Comparison of ENCODE assay signal across 3 fruit fly cellular contexts in the genomic region with DNA sequence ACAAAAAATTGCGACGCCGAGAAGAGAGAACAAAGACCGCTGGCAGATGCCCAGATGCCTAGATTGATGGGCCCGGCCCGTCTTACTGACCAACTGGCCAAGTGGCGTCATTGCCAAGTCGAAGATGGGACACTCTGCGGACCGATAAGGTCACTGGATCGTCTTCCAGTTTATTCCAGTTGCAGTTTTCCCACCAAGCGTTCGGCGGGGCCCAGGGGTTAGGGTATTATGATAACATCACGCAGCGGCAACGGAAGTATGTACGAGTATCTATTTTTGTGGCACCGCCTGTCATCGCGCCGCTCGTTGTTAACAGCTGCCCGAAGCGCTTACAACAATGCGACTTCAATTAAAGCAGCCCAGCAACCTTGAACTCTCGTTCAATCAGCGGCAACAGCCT.
TF ChIP-seq lines count a peak whose summit lies in the region.

No protein-coding gene starts in this region.

- TF ChIP-seq CTCF in whole organism, embryonic (GFP tag; optimal IDR thresholded peaks at IDR 0.05; lab: Kevin White, UChicago) = no peak

TF ChIP-seq in whole organism, embryonic, 481 proteins besides CTCF, POLR2A, EP300 and RAD21:
- peak; percentile 59 for TF ChIP-seq D19A (tag; optimal IDR thresholded peaks at IDR 0.05; lab: Kevin White, UChicago)
- TF ChIP-seq gro (GFP tag; optimal IDR thresholded peaks at IDR 0.05; lab: Kevin White, UChicago) = no peak
- peak; percentile 59 for TF ChIP-seq Ets65A (GFP tag; lab: Kevin White, UChicago)

TF ChIP-seq in whole organism, prepupa, 60 proteins besides CTCF, POLR2A, EP300 and RAD21:
- TF ChIP-seq Met (GFP tag; optimal IDR thresholded peaks at IDR 0.05; lab: Kevin White, UChicago) = no peak
- TF ChIP-seq CG6163 (GFP tag; IDR thresholded peaks at IDR 0.05; lab: Robert Waterston, UW) = 0 out of 3 replicates have a peak, but pooled peaks have one; percentile 12
- no peak for TF ChIP-seq salr (GFP tag; optimal IDR thresholded peaks at IDR 0.05; lab: Kevin White, UChicago)

TF ChIP-seq in whole organism, pupa, 21 proteins besides CTCF, POLR2A, EP300 and RAD21:
- TF ChIP-seq EcR (GFP tag; optimal IDR thresholded peaks at IDR 0.05; lab: Kevin White, UChicago) (peak; percentile 75), CG13204 (GFP tag; optimal IDR thresholded peaks at IDR 0.05; lab: Kevin White, UChicago) (peak; percentile 16), CG4496 (GFP tag; IDR thresholded peaks at IDR 0.05; lab: Robert Waterston, UW) (no peak), CG9948 (tag; optimal IDR thresholded peaks at IDR 0.05; lab: Kevin White, UChicago) (no peak), CG8301 (tag; optimal IDR thresholded peaks at IDR 0.05; lab: Kevin White, UChicago) (no peak), Pif1A (GFP tag; optimal IDR thresholded peaks at IDR 0.05; lab: Kevin White, UChicago) (no peak)
